Fruit fly (Drosophila melanogaster) whole organism, embryonic: ENCODE measurements around the gene Srg3.

Experiments used
- Aef1 ChIP-seq: fragments of 200-800 bp; sonication (Bioruptor generic); IDR thresholded peaks from 3 replicates; pipeline ENCODE4 v1.3.6; 2022; ENCODE audit warnings: missing biosample characterization, missing genetic modification characterization
- Bgb ChIP-seq: fragments of 200-800 bp; sonication (Bioruptor generic); IDR thresholded peaks from 2 replicates; pipeline ENCODE4 v1.3.6; 2022; ENCODE audit warnings: missing biosample characterization, missing genetic modification characterization; ENCODE audit not compliant: partially characterized antibody
- BtbVII ChIP-seq: fragments of 200-800 bp; sonication (Bioruptor generic); optimal IDR thresholded peaks from 3 replicates; lab custom pipeline; 2017; ENCODE audit warnings: missing biosample characterization, mild to moderate bottlenecking, missing genetic modification characterization
- CG10321 ChIP-seq: fragments of 200-800 bp; sonication (Bioruptor generic); IDR thresholded peaks from 2 replicates; pipeline ENCODE4 v1.3.6; 2022; ENCODE audit warnings: missing biosample characterization, missing genetic modification characterization
- CG10431 ChIP-seq: fragments of 200-800 bp; sonication (Bioruptor generic); optimal IDR thresholded peaks from 3 replicates; lab custom pipeline; 2018; ENCODE audit warnings: missing biosample characterization, mild to moderate bottlenecking, missing genetic modification characterization
- CG11398 ChIP-seq: fragments of 200-800 bp; sonication (Bioruptor generic); optimal IDR thresholded peaks from 2 replicates; lab custom pipeline; 2016; ENCODE audit warnings: missing biosample characterization, missing genetic modification characterization
- CG12236 ChIP-seq: fragments of 200-800 bp; sonication (Bioruptor generic); optimal IDR thresholded peaks from 2 replicates; lab custom pipeline; 2016; ENCODE audit warnings: missing biosample characterization, missing genetic modification characterization
- CG1233 ChIP-seq: fragments of 200-800 bp; sonication (Bioruptor generic); optimal IDR thresholded peaks from 4 replicates; lab custom pipeline; 2018; ENCODE audit warnings: missing biosample characterization, mild to moderate bottlenecking, missing genetic modification characterization
- CG13296 ChIP-seq: fragments of 200-800 bp; sonication (Bioruptor generic); optimal IDR thresholded peaks from 3 replicates; lab custom pipeline; 2018; ENCODE audit warnings: missing biosample characterization, mild to moderate bottlenecking, missing genetic modification characterization
- CG17186 ChIP-seq: fragments of 200-800 bp; sonication (Bioruptor generic); optimal IDR thresholded peaks from 3 replicates; lab custom pipeline; 2017; ENCODE audit warnings: missing biosample characterization, missing genetic modification reagents, missing genetic modification characterization
- CG17568 ChIP-seq: fragments of 200-800 bp; sonication (Bioruptor generic); optimal IDR thresholded peaks from 2 replicates; lab custom pipeline; 2018; ENCODE audit warnings: missing biosample characterization, mild to moderate bottlenecking, missing genetic modification characterization, moderate library complexity
- CG17829 ChIP-seq: fragments of 200-800 bp; optimal IDR thresholded peaks from 2 replicates; lab custom pipeline; 2019; ENCODE audit warnings: missing biosample characterization, mild to moderate bottlenecking, missing genetic modification characterization, moderate library complexity
- CG18599 ChIP-seq: fragments of 200-800 bp; sonication (Bioruptor generic); optimal IDR thresholded peaks from 3 replicates; lab custom pipeline; 2017; ENCODE audit warnings: missing biosample characterization, missing genetic modification characterization, mild to moderate bottlenecking, moderate library complexity, missing genetic modification reagents
- CG2678 ChIP-seq: fragments of 200-800 bp; sonication (Bioruptor generic); optimal IDR thresholded peaks from 3 replicates; lab custom pipeline; 2019; ENCODE audit warnings: missing biosample characterization, mild to moderate bottlenecking, missing genetic modification characterization, moderate library complexity
- CG31365 ChIP-seq: fragments of 200-800 bp; sonication (Bioruptor generic); optimal IDR thresholded peaks from 2 replicates; lab custom pipeline; 2018; ENCODE audit warnings: missing biosample characterization, mild to moderate bottlenecking, missing genetic modification characterization
- CG32767 ChIP-seq: fragments of 200-800 bp; sonication (Bioruptor generic); IDR thresholded peaks from 2 replicates; pipeline ENCODE4 v1.3.6; 2022; ENCODE audit warnings: missing biosample characterization, missing genetic modification characterization
- CG34422 ChIP-seq: fragments of 200-800 bp; sonication (Bioruptor generic); IDR thresholded peaks from 3 replicates; pipeline ENCODE4 v1.3.6; 2022; ENCODE audit warnings: missing biosample characterization, missing genetic modification characterization
- CG3838 ChIP-seq: fragments of 200-800 bp; sonication (Bioruptor generic); optimal IDR thresholded peaks from 3 replicates; lab custom pipeline; 2016; ENCODE audit warnings: missing biosample characterization, missing genetic modification characterization
- CG4360 ChIP-seq: fragments of 200-800 bp; sonication (Bioruptor generic); IDR thresholded peaks from 2 replicates; pipeline ENCODE4 v1.3.6; 2022; ENCODE audit warnings: missing biosample characterization, missing genetic modification characterization
- CG4707 ChIP-seq: fragments of 200-800 bp; sonication (Bioruptor generic); optimal IDR thresholded peaks from 2 replicates; lab custom pipeline; 2018; ENCODE audit warnings: missing biosample characterization, mild to moderate bottlenecking, missing genetic modification characterization, moderate library complexity
- CG4730 ChIP-seq: fragments of 200-800 bp; sonication (Bioruptor generic); IDR thresholded peaks from 2 replicates; pipeline ENCODE4 v1.3.6; 2022; ENCODE audit warnings: missing biosample characterization, missing genetic modification characterization
- CG6765 ChIP-seq: fragments of 200-800 bp; sonication (Bioruptor generic); optimal IDR thresholded peaks from 3 replicates; lab custom pipeline; 2017; ENCODE audit warnings: missing biosample characterization, mild to moderate bottlenecking, missing genetic modification characterization
- CG7839 ChIP-seq: fragments of 200-800 bp; sonication (Bioruptor generic); optimal IDR thresholded peaks from 3 replicates; lab custom pipeline; 2018; ENCODE audit warnings: missing biosample characterization, mild to moderate bottlenecking, missing genetic modification characterization, moderate library complexity
- CG8359 ChIP-seq: fragments of 200-800 bp; sonication (Bioruptor generic); optimal IDR thresholded peaks from 2 replicates; lab custom pipeline; 2017; ENCODE audit warnings: missing biosample characterization, mild to moderate bottlenecking, missing genetic modification characterization, borderline replicate concordance
- CTCF ChIP-seq: fragments of 200-800 bp; sonication (Bioruptor generic); optimal IDR thresholded peaks from 2 replicates; lab custom pipeline; 2017; ENCODE audit warnings: missing biosample characterization, mild to moderate bottlenecking, missing genetic modification characterization, moderate library complexity
- D19B ChIP-seq: fragments of 200-800 bp; sonication (Bioruptor generic); optimal IDR thresholded peaks from 2 replicates; lab custom pipeline; 2017; ENCODE audit warnings: missing biosample characterization, mild to moderate bottlenecking, missing genetic modification characterization
- MBD-R2 ChIP-seq: fragments of 200-800 bp; sonication (Bioruptor generic); IDR thresholded peaks from 2 replicates; pipeline ENCODE4 v1.3.6; 2022; ENCODE audit warnings: missing biosample characterization, missing genetic modification characterization
- MESR4 ChIP-seq: fragments of 200-800 bp; sonication (Bioruptor generic); optimal IDR thresholded peaks from 2 replicates; lab custom pipeline; 2018; ENCODE audit warnings: missing biosample characterization, mild to moderate bottlenecking, missing genetic modification characterization, moderate library complexity
- Ravus ChIP-seq: fragments of 200-800 bp; sonication (Bioruptor generic); IDR thresholded peaks from 2 replicates; pipeline ENCODE4 v1.3.6; 2022; ENCODE audit warnings: missing biosample characterization, missing genetic modification characterization
- Sry-δ ChIP-seq: fragments of 200-800 bp; sonication (Bioruptor generic); optimal IDR thresholded peaks from 2 replicates; lab custom pipeline; 2016; ENCODE audit warnings: missing biosample characterization, missing genetic modification characterization
- YL-1 ChIP-seq: fragments of 200-800 bp; sonication (Bioruptor generic); optimal IDR thresholded peaks from 3 replicates; lab custom pipeline; 2017; ENCODE audit warnings: missing biosample characterization, mild to moderate bottlenecking, missing genetic modification characterization
- btn ChIP-seq: fragments of 200-800 bp; sonication (Bioruptor generic); optimal IDR thresholded peaks from 2 replicates; lab custom pipeline; 2016; ENCODE audit warnings: missing biosample characterization, missing genetic modification characterization
- cg ChIP-seq: fragments of 200-800 bp; sonication (Bioruptor generic); optimal IDR thresholded peaks from 3 replicates; lab custom pipeline; 2019; ENCODE audit warnings: missing biosample characterization, mild to moderate bottlenecking, missing genetic modification characterization, moderate library complexity
- disco-r ChIP-seq: fragments of 200-800 bp; sonication (Bioruptor generic); optimal IDR thresholded peaks from 2 replicates; lab custom pipeline; 2016; ENCODE audit warnings: missing biosample characterization, missing genetic modification characterization
- fu2 ChIP-seq: fragments of 200-800 bp; sonication (Bioruptor generic); optimal IDR thresholded peaks from 2 replicates; lab custom pipeline; 2016; ENCODE audit warnings: missing biosample characterization, missing genetic modification characterization
- gcm ChIP-seq: fragments of 200-800 bp; sonication (Bioruptor generic); optimal IDR thresholded peaks from 2 replicates; lab custom pipeline; 2019; ENCODE audit warnings: missing biosample characterization, mild to moderate bottlenecking, missing genetic modification characterization, moderate library complexity
- gem ChIP-seq: fragments of 200-800 bp; sonication (Bioruptor generic); optimal IDR thresholded peaks from 2 replicates; lab custom pipeline; 2019; ENCODE audit warnings: missing biosample characterization, mild to moderate bottlenecking, missing genetic modification characterization, moderate library complexity
- gsb ChIP-seq: fragments of 200-800 bp; sonication (Bioruptor generic); IDR thresholded peaks from 2 replicates; pipeline ENCODE4 v1.3.6; 2022; ENCODE audit warnings: missing biosample characterization, missing genetic modification characterization
- klu ChIP-seq: fragments of 200-800 bp; sonication (Bioruptor generic); IDR thresholded peaks from 2 replicates; pipeline ENCODE4 v1.3.6; 2022; ENCODE audit warnings: missing biosample characterization, missing genetic modification characterization
- lbe ChIP-seq: fragments of 200-800 bp; sonication (Bioruptor generic); optimal IDR thresholded peaks from 2 replicates; lab custom pipeline; 2016; ENCODE audit warnings: missing biosample characterization, mild to moderate bottlenecking, missing genetic modification characterization
- odd ChIP-seq: fragments of 200-800 bp; sonication (Bioruptor generic); optimal IDR thresholded peaks from 2 replicates; lab custom pipeline; 2017; ENCODE audit warnings: missing biosample characterization, mild to moderate bottlenecking, missing genetic modification characterization
- onecut ChIP-seq: fragments of 200-800 bp; sonication (Bioruptor generic); IDR thresholded peaks from 2 replicates; pipeline ENCODE4 v1.3.6; 2022; ENCODE audit warnings: missing biosample characterization, missing genetic modification characterization
- p53 ChIP-seq: fragments of 200-800 bp; sonication (Bioruptor generic); optimal IDR thresholded peaks from 2 replicates; lab custom pipeline; 2016; ENCODE audit warnings: missing biosample characterization, missing genetic modification characterization
- pfk ChIP-seq: fragments of 200-800 bp; sonication (Bioruptor generic); optimal IDR thresholded peaks from 2 replicates; lab custom pipeline; 2018; ENCODE audit warnings: missing biosample characterization, mild to moderate bottlenecking, missing genetic modification characterization, moderate library complexity
- ranshi ChIP-seq: fragments of 200-800 bp; sonication (Bioruptor generic); IDR thresholded peaks from 2 replicates; pipeline ENCODE4 v1.3.6; 2022; ENCODE audit warnings: missing biosample characterization, missing genetic modification characterization
- sd ChIP-seq: fragments of 200-800 bp; sonication (Bioruptor generic); optimal IDR thresholded peaks from 3 replicates; lab custom pipeline; 2018; ENCODE audit warnings: missing biosample characterization, mild to moderate bottlenecking, missing genetic modification characterization, moderate library complexity
- sim ChIP-seq: fragments of 200-800 bp; sonication (Bioruptor generic); IDR thresholded peaks from 2 replicates; pipeline ENCODE4 v1.3.6; 2022; ENCODE audit warnings: missing biosample characterization, missing genetic modification characterization
- slbo ChIP-seq: fragments of 200-800 bp; sonication (Bioruptor generic); IDR thresholded peaks from 2 replicates; pipeline ENCODE4 v1.3.6; 2022; ENCODE audit warnings: missing biosample characterization, missing genetic modification characterization
- sob ChIP-seq: fragments of 200-800 bp; sonication (Bioruptor generic); IDR thresholded peaks from 2 replicates; pipeline ENCODE4 v1.3.6; 2022; ENCODE audit warnings: missing biosample characterization, missing genetic modification characterization
- stc ChIP-seq: fragments of 200-800 bp; sonication (Bioruptor generic); IDR thresholded peaks from 2 replicates; pipeline ENCODE4 v1.3.6; 2022; ENCODE audit warnings: missing biosample characterization, missing genetic modification characterization
- trem ChIP-seq: fragments of 200-800 bp; optimal IDR thresholded peaks from 3 replicates; lab custom pipeline; 2019; ENCODE audit warnings: missing biosample characterization, mild to moderate bottlenecking, missing genetic modification characterization, moderate library complexity
- zf30C ChIP-seq: fragments of 200-800 bp; sonication (Bioruptor generic); optimal IDR thresholded peaks from 3 replicates; lab custom pipeline; 2018; ENCODE audit warnings: missing biosample characterization, mild to moderate bottlenecking, missing genetic modification characterization

Srg3 gene

DNA sequence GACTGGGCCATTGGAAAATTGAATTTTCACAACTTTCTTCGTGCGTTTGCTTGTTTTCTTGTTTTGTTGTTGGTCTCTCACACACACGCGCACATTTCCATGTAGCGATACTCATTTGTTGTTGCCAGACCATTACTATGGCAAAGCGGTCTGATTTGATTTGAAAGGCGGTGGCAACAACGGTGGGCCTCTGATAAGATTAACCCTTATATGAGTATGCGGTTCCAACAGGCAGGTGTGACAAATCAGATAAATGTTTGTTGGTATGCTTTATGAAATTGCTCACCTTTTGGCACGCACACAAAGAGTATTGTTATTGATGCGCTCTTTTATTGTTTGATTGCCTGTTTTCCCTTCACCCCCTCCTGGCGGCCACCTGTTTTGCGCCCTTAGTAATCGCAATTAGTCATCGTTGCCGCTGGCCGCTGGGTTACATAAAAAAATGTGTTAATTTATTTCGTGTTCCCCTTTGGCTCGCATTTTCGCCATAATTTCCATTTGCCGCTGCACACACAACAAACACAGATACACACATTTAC is 4.3 kb downstream of the Srg3 start (continued):
- TF ChIP-seq Sry-δ (GFP tag; lab: Kevin White, UChicago), result no peak
- no peak for TF ChIP-seq sim (GFP tag; lab: Robert Waterston, UW)
- TF ChIP-seq cg, result peak; percentile 90
- no peak for TF ChIP-seq CG11398 (GFP tag; lab: Kevin White, UChicago)
- TF ChIP-seq CG13296 (GFP tag; lab: Kevin White, UChicago), result no peak
- TF ChIP-seq CG34422 (GFP tag; lab: Robert Waterston, UW), result no peak
- TF ChIP-seq lbe (GFP tag; lab: Kevin White, UChicago), result no peak
- TF ChIP-seq YL-1 (GFP tag; lab: Kevin White, UChicago), result peak; percentile 4
- peak; percentile 73 for TF ChIP-seq sd (tag; lab: Kevin White, UChicago)
- no peak for TF ChIP-seq fu2 (GFP tag; lab: Kevin White, UChicago)
- TF ChIP-seq CG31365, result no peak
- no peak for TF ChIP-seq CG17568 (GFP tag; lab: Kevin White, UChicago)
- no peak for TF ChIP-seq stc
- no peak for TF ChIP-seq CG12236 (GFP tag; lab: Kevin White, UChicago)
- no peak for TF ChIP-seq gem
- TF ChIP-seq disco-r (GFP tag; lab: Kevin White, UChicago), result no peak
- TF ChIP-seq CG17829, result no peak
- no peak for TF ChIP-seq btn (GFP tag; lab: Kevin White, UChicago)
- no peak for TF ChIP-seq gcm (GFP tag; lab: Kevin White, UChicago)
- no peak for TF ChIP-seq p53 (GFP tag; lab: Kevin White, UChicago)
- no peak for TF ChIP-seq CG6765
- TF ChIP-seq CG4730, result no peak
- TF ChIP-seq zf30C (GFP tag; lab: Kevin White, UChicago), result no peak
- TF ChIP-seq gsb (GFP tag; lab: Robert Waterston, UW), result no peak
- no peak for TF ChIP-seq onecut (GFP tag; lab: Robert Waterston, UW)
- TF ChIP-seq klu (GFP tag; lab: Robert Waterston, UW), result no peak
- TF ChIP-seq MESR4 (GFP tag; lab: Kevin White, UChicago), result peak; percentile 20
- TF ChIP-seq CG4360 (GFP tag; lab: Robert Waterston, UW), result peak; percentile 85
- no peak for TF ChIP-seq CG1233 (GFP tag; lab: Kevin White, UChicago)
- TF ChIP-seq CG17186 (GFP tag; lab: Kevin White, UChicago), result no peak
- peak; percentile 50 for TF ChIP-seq CG18599 (GFP tag; lab: Kevin White, UChicago)
- TF ChIP-seq CG8359, result no peak
- TF ChIP-seq CG7839 (tag; lab: Kevin White, UChicago), result no peak
- no peak for TF ChIP-seq odd
- TF ChIP-seq D19B (GFP tag; lab: Kevin White, UChicago), result no peak
- TF ChIP-seq CG10321, result no peak
- TF ChIP-seq CG2678 (tag; lab: Kevin White, UChicago), result peak; percentile 19
- TF ChIP-seq Aef1 (GFP tag; lab: Robert Waterston, UW), result peak; percentile 62; the same call in 2 of the 3 replicates
- TF ChIP-seq BtbVII, result peak; percentile 1
- no peak for TF ChIP-seq CG4707
- no peak for TF ChIP-seq pfk (GFP tag; lab: Kevin White, UChicago)
- TF ChIP-seq sob (GFP tag; lab: Robert Waterston, UW), result no peak
- TF ChIP-seq CTCF (GFP tag; lab: Kevin White, UChicago), result no peak
- no peak for TF ChIP-seq Ravus (GFP tag; lab: Robert Waterston, UW)
- TF ChIP-seq CG10431 (GFP tag; lab: Kevin White, UChicago), result peak; percentile 97
- TF ChIP-seq slbo, result peak; percentile 38; the same call in 1 of the 2 replicates
- TF ChIP-seq ranshi (GFP tag; lab: Robert Waterston, UW), result no peak
- TF ChIP-seq Bgb (GFP tag; lab: Robert Waterston, UW), result peak; percentile 10; the same call in 1 of the 2 replicates
- no peak for TF ChIP-seq trem (tag; lab: Kevin White, UChicago)
- TF ChIP-seq MBD-R2 (GFP tag; lab: Robert Waterston, UW), result peak; percentile 7; the same call in 1 of the 2 replicates
- TF ChIP-seq CG32767 (GFP tag; lab: Robert Waterston, UW), result 0 out of 2 replicates have a peak, but pooled peaks have one; percentile 7
- TF ChIP-seq CG3838, result no peak
